Worm (Caenorhabditis elegans) whole organism, L4 larva: ENCODE measurements around the gene ndg-4.

ENCODE experiments used
- F10B5.3 ChIP-seq: sonication (generic microtip); optimal IDR thresholded peaks from 2 replicates; lab custom pipeline; 2016; ENCODE audit warnings: mild to moderate bottlenecking, missing genetic modification characterization, missing compliant biosample characterization
- T26A8.4 ChIP-seq: fragments of 200-800 bp; sonication (Bioruptor generic); IDR thresholded peaks from 2 replicates; pipeline ENCODE4 v1.3.6; 2022; ENCODE audit warnings: missing genetic modification characterization, missing compliant biosample characterization
- ZK337.2 ChIP-seq: fragments of 200-800 bp; sonication (Bioruptor generic); IDR thresholded peaks from 2 replicates; pipeline ENCODE4 v1.3.6; 2022; ENCODE audit warnings: missing genetic modification reagents, missing genetic modification characterization, missing compliant biosample characterization
- aha-1 ChIP-seq: fragments of 150-350 bp; peaks from one replicate; lab custom pipeline; 2014; ENCODE audit warnings: missing biosample characterization, missing genetic modification characterization
- arid-1 ChIP-seq: fragments of 200-800 bp; sonication (Bioruptor generic); conservative IDR thresholded peaks from 2 replicates; pipeline ENCODE4 v1.3.6; 2022; ENCODE audit warnings: missing genetic modification reagents, missing genetic modification characterization, missing compliant biosample characterization
- ceh-28 ChIP-seq: fragments of 150-350 bp; optimal IDR thresholded peaks from 2 replicates; lab custom pipeline; 2014; ENCODE audit warnings: missing biosample characterization, missing genetic modification reagents, missing genetic modification characterization
- ceh-32 ChIP-seq: sonication (generic microtip); optimal IDR thresholded peaks from 2 replicates; lab custom pipeline; 2016; ENCODE audit warnings: mild to moderate bottlenecking, missing genetic modification characterization, missing compliant biosample characterization; ENCODE audit not compliant: poor library complexity
- daf-8 ChIP-seq: fragments of 200-800 bp; sonication (Bioruptor generic); IDR thresholded peaks from 2 replicates; pipeline ENCODE4 v1.3.6; 2022; ENCODE audit warnings: missing genetic modification characterization, missing compliant biosample characterization
- dmd-9 ChIP-seq: fragments of 200-800 bp; sonication (Bioruptor generic); IDR thresholded peaks from 2 replicates; pipeline ENCODE4 v1.3.6; 2022; ENCODE audit warnings: missing genetic modification reagents, missing genetic modification characterization, missing compliant biosample characterization
- dpl-1 ChIP-seq: fragments of 150-350 bp; optimal IDR thresholded peaks from 2 replicates; lab custom pipeline; 2014; ENCODE audit warnings: missing biosample characterization, missing genetic modification reagents, missing genetic modification characterization
- dve-1 ChIP-seq: sonication (generic microtip); optimal IDR thresholded peaks from 2 replicates; lab custom pipeline; 2017; ENCODE audit warnings: antibody characterized with exemption, mild to moderate bottlenecking, missing genetic modification characterization, missing compliant biosample characterization; ENCODE audit not compliant: insufficient read depth
- egl-27 ChIP-seq: sonication (generic microtip); optimal IDR thresholded peaks from 3 replicates; lab custom pipeline; 2017; ENCODE audit warnings: missing biosample characterization, missing genetic modification reagents, missing genetic modification characterization
- fkh-10 ChIP-seq: fragments of 150-350 bp; optimal IDR thresholded peaks from 2 replicates; lab custom pipeline; 2014; ENCODE audit warnings: missing biosample characterization, missing genetic modification reagents, missing genetic modification characterization
- hlh-11 ChIP-seq: fragments of 200-800 bp; sonication (Bioruptor generic); optimal IDR thresholded peaks from 2 replicates; lab custom pipeline; 2018; ENCODE audit warnings: mild to moderate bottlenecking, missing genetic modification characterization, missing compliant biosample characterization
- hlh-30 ChIP-seq: sonication (generic microtip); optimal IDR thresholded peaks from 2 replicates; lab custom pipeline; 2017; ENCODE audit warnings: antibody characterized with exemption, mild to moderate bottlenecking, missing genetic modification characterization, missing compliant biosample characterization; ENCODE audit not compliant: insufficient read depth
- hmg-1.1 ChIP-seq: fragments of 200-800 bp; sonication (Bioruptor generic); IDR thresholded peaks from 2 replicates; pipeline ENCODE4 v1.3.6; 2022; ENCODE audit warnings: missing genetic modification reagents, missing genetic modification characterization, missing compliant biosample characterization
- lim-7 ChIP-seq: fragments of 200-800 bp; sonication (Bioruptor generic); IDR thresholded peaks from 2 replicates; pipeline ENCODE4 v1.3.6; 2022; ENCODE audit warnings: missing genetic modification characterization, missing compliant biosample characterization
- lin-29 ChIP-seq: fragments of 200-800 bp; sonication (Bioruptor generic); IDR thresholded peaks from 2 replicates; pipeline ENCODE4 v1.3.6; 2022; ENCODE audit warnings: missing genetic modification reagents, missing genetic modification characterization, missing compliant biosample characterization
- lir-3 ChIP-seq: sonication (generic microtip); optimal IDR thresholded peaks from 2 replicates; lab custom pipeline; 2016; ENCODE audit warnings: mild to moderate bottlenecking, missing genetic modification characterization, missing compliant biosample characterization
- lsy-2 ChIP-seq, 2 experiments: fragments of 150-350 bp in 1 of 2; sonication (generic microtip) in 1 of 2; optimal IDR thresholded peaks; 2 replicates each; lab custom pipeline; 2014 to 2017; ENCODE audit warnings: missing biosample characterization in 2 of 2, missing genetic modification characterization in 2 of 2
- mdl-1 ChIP-seq, 2 experiments: fragments of 150-350 bp in 1 of 2; sonication (generic microtip) in 1 of 2; optimal IDR thresholded peaks; 2 replicates each; lab custom pipeline; 2014 to 2017; ENCODE audit warnings: missing biosample characterization in 2 of 2, missing genetic modification characterization in 2 of 2
- mdt-29 ChIP-seq: fragments of 200-800 bp; sonication (Bioruptor generic); IDR thresholded peaks from 2 replicates; pipeline ENCODE4 v1.3.6; 2022; ENCODE audit warnings: missing genetic modification reagents, missing genetic modification characterization, missing compliant biosample characterization
- mxl-3 ChIP-seq: fragments of 200-800 bp; sonication (Bioruptor generic); optimal IDR thresholded peaks from 2 replicates; lab custom pipeline; 2018; ENCODE audit warnings: mild to moderate bottlenecking, missing genetic modification characterization, missing compliant biosample characterization
- nhr-10 ChIP-seq: fragments of 150-350 bp; optimal IDR thresholded peaks from 2 replicates; lab custom pipeline; 2014; ENCODE audit warnings: missing biosample characterization, missing genetic modification characterization
- nhr-41 ChIP-seq: fragments of 200-800 bp; sonication (Bioruptor generic); IDR thresholded peaks from 2 replicates; pipeline ENCODE4 v1.3.6; 2022; ENCODE audit warnings: missing genetic modification reagents, missing genetic modification characterization, missing compliant biosample characterization
- nhr-48 ChIP-seq: sonication (generic microtip); optimal IDR thresholded peaks from 2 replicates; lab custom pipeline; 2016; ENCODE audit warnings: mild to moderate bottlenecking, missing genetic modification characterization, missing compliant biosample characterization
- pha-4 ChIP-seq, 2 experiments: fragments of 150-350 bp in 1 of 2; fragments of 200-800 bp in 1 of 2; sonication (Bioruptor generic) in 1 of 2; IDR thresholded peaks in 1 of 2; optimal IDR thresholded peaks in 1 of 2; 2 replicates each; pipeline versions ENCODE4 v1.3.6 to Lab custom; 2014 to 2022; ENCODE audit warnings: missing genetic modification characterization in 2 of 2, missing genetic modification reagents in 2 of 2, missing biosample characterization in 1 of 2, missing compliant biosample characterization in 1 of 2
- snpc-1.2 ChIP-seq: fragments of 200-800 bp; sonication (Bioruptor generic); IDR thresholded peaks from 2 replicates; pipeline ENCODE4 v1.3.6; 2022; ENCODE audit warnings: missing genetic modification reagents, missing genetic modification characterization, missing compliant biosample characterization
- snpc-4 ChIP-seq: fragments of 150-350 bp; optimal IDR thresholded peaks from 2 replicates; lab custom pipeline; 2014; ENCODE audit warnings: missing biosample characterization, missing genetic modification characterization
- unc-39 ChIP-seq: sonication (generic microtip); optimal IDR thresholded peaks from 2 replicates; lab custom pipeline; 2017; ENCODE audit warnings: missing biosample characterization, missing genetic modification characterization
- unc-62 ChIP-seq, 3 experiments: fragments of 150-350 bp in 1 of 3; sonication (generic microtip); optimal IDR thresholded peaks in 2 of 3; peaks in 1 of 3; 1 replicate in 1 of 3; 2 replicates in 2 of 3; lab custom pipeline; 2014 to 2017; ENCODE audit warnings: missing biosample characterization in 3 of 3, missing genetic modification characterization in 3 of 3, missing genetic modification reagents in 3 of 3, missing genotype in 1 of 3
- vab-7 ChIP-seq: fragments of 200-800 bp; sonication (Bioruptor generic); IDR thresholded peaks from 2 replicates; pipeline ENCODE4 v1.3.6; 2022; ENCODE audit warnings: missing genetic modification reagents, missing genetic modification characterization, missing compliant biosample characterization
- zfp-2 ChIP-seq: sonication (generic microtip); optimal IDR thresholded peaks from 2 replicates; lab custom pipeline; 2016; ENCODE audit warnings: mild to moderate bottlenecking, missing genetic modification characterization, missing compliant biosample characterization

ndg-4 gene

DNA sequence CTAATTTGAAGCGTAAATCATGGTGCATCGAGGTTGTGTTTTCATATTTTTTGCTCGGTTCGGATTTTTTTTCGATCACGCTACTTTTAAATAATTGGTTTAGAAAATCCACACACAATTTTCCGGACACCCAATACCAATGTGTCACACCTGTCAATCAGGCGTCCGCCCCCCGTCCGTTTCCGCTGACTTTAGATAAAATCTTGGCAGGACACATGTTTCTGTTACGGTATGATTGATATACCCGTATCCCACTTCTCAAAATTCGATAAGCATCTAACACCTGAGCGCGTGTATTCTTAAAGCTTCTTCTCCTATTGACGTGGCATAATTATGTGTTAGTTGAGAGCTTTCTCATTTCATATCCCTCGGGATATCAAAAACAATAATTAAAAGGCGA is 19.1 kb downstream of the ndg-4 start:
- TF ChIP-seq snpc-1.2 (GFP tag; lab: Robert Waterston, UW), result no peak
- no peak for TF ChIP-seq lim-7
- TF ChIP-seq fkh-10 (GFP tag; lab: Kevin White, UChicago), result no peak
- TF ChIP-seq unc-62 (GFP tag; optimal IDR thresholded peaks at IDR 0.05 in 1 of 2; lab: Kevin White, UChicago), result peak in 1 of 2 experiments; percentile 89
- TF ChIP-seq unc-62 (tag; optimal IDR thresholded peaks at IDR 0.05; lab: Kevin White, UChicago), result no peak
- no peak for TF ChIP-seq unc-39
- no peak for TF ChIP-seq nhr-48
- TF ChIP-seq ZK337.2, result no peak
- TF ChIP-seq dpl-1 (GFP tag; lab: Kevin White, UChicago), result no peak
- TF ChIP-seq aha-1 (tag; lab: Kevin White, UChicago), result peak; percentile 9
- no peak for TF ChIP-seq nhr-10 (tag; lab: Kevin White, UChicago)
- no peak for TF ChIP-seq hmg-1.1 (GFP tag; lab: Robert Waterston, UW)
- no peak for TF ChIP-seq mdl-1 (tag; optimal IDR thresholded peaks at IDR 0.05; lab: Kevin White, UChicago)
- no peak for TF ChIP-seq nhr-41 (GFP tag; lab: Robert Waterston, UW)
- TF ChIP-seq hlh-11 (tag; lab: Kevin White, UChicago), result no peak
- TF ChIP-seq, all 104 proteins: peak for 2

DNA sequence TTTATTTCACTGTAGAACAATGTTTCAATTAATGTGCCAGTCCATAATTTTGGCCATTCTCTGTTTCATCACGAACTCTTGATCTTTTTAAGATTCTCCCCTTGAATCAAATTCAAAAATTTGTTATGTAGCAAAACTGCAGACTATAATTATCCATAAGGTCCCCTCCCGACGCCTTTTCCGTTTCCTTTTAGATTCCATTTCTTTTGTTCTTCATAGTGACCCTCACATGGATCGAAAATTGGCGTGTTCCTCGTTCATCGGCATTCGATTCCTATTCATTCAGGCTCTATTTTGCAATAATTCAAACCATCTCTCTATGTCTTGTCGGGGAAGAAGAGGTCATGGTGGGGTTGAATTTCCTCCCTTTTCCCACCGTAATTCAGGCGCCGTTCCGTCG is 22.7 kb downstream of the ndg-4 start:
- TF ChIP-seq lsy-2 (tag; optimal IDR thresholded peaks at IDR 0.05; lab: Kevin White, UChicago) (no peak), aha-1 (tag; lab: Kevin White, UChicago) (peak; percentile 9)

DNA sequence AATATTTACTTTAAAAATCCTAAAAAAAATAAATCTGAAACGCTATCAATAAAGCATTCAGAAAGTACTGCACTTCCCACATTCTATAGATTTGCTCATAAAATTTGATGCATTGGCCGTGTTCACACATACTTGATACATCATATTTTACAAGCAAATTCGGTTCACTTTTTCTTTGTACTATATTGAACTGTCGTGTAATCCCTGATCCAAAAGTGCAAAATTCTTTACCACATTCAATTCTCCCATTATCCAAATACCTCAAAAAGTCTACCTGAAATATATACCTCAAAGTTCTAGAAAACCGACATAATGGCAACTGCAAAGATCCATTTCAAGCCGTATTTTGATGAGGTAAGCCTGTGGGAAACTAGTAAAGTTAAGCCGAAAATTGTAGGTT is 25.4 kb downstream of the ndg-4 start, which contains the start of gene nex-3:
nex-3 (plus strand) TSS at position 301 of the 400 bp plus-strand sequence.
- no peak for TF ChIP-seq ceh-32
- no peak for TF ChIP-seq fkh-10 (GFP tag; lab: Kevin White, UChicago)
- TF ChIP-seq ceh-28 (tag; lab: Kevin White, UChicago), result no peak
- no peak for TF ChIP-seq snpc-4
- no peak for TF ChIP-seq lir-3 (tag; lab: Kevin White, UChicago)
- no peak for TF ChIP-seq vab-7
- no peak for TF ChIP-seq unc-39
- no peak for TF ChIP-seq dve-1 (tag; lab: Kevin White, UChicago)
- TF ChIP-seq egl-27 (tag; lab: Kevin White, UChicago), result no peak
- TF ChIP-seq zfp-2 (tag; lab: Kevin White, UChicago), result no peak
- TF ChIP-seq T26A8.4 (GFP tag; lab: Robert Waterston, UW), result no peak
- no peak for TF ChIP-seq ZK337.2

DNA sequence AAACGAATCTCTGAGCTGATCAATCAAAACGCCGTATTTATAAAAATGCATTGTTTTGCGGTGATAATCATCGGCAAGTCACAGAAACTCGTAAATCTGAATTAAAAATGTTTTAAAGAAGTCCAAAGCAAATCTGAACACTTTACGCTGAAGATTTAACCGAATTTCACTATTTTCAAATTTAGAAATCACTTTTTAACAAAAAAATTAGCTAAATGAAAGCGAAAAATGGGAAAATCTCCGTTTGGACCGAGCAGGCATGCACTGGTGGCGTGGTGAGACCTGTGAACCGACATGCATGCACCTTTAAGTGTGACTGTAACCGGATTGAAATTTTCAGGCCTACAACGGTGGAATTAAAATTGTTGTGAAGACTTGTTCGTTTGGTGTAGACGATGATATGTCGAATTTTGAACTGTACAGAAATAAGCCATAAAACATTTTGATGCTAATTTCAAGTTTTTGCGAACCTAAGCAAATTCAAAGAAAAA is 27.6 kb downstream of the ndg-4 start, which contains the start of gene C28A5.2:
C28A5.2 (minus strand) TSS at position 51 of the 491 bp plus-strand sequence.
- no peak for TF ChIP-seq pha-4 (GFP tag; IDR thresholded peaks at IDR 0.05; lab: Robert Waterston, UW)
- TF ChIP-seq pha-4 (tag; optimal IDR thresholded peaks at IDR 0.05; lab: Kevin White, UChicago), result no peak
- TF ChIP-seq mxl-3 (GFP tag; lab: Kevin White, UChicago), result no peak
- no peak for TF ChIP-seq mdt-29 (GFP tag; lab: Robert Waterston, UW)
- no peak for TF ChIP-seq daf-8 (GFP tag; lab: Robert Waterston, UW)
- no peak for TF ChIP-seq dmd-9
- TF ChIP-seq aha-1 (tag; lab: Kevin White, UChicago), result no peak
- TF ChIP-seq hlh-30 (tag; lab: Kevin White, UChicago), result no peak
- TF ChIP-seq F10B5.3 (tag; lab: Kevin White, UChicago), result no peak
- no peak for TF ChIP-seq arid-1 (GFP tag; lab: Robert Waterston, UW)
- no peak for TF ChIP-seq dve-1 (tag; lab: Kevin White, UChicago)
- TF ChIP-seq unc-39, result no peak
- no peak for TF ChIP-seq lin-29 (GFP tag; lab: Robert Waterston, UW)
- no peak for TF ChIP-seq dpl-1 (GFP tag; lab: Kevin White, UChicago)
- TF ChIP-seq egl-27 (tag; lab: Kevin White, UChicago), result no peak
